Fruit fly (Drosophila melanogaster) whole organism, prepupa: ENCODE measurements around the gene CG17292.
A peak's percentile ranks its signal among the peaks of the same experiment; 100 is the strongest.

Source experiments
- Blimp-1 ChIP-seq: fragments of 200-800 bp; sonication (Bioruptor generic); optimal IDR thresholded peaks from 3 replicates; lab custom pipeline; 2017; ENCODE audit warnings: missing biosample characterization, missing genetic modification characterization, mild to moderate bottlenecking, moderate library complexity, missing genetic modification reagents
- CG10631 ChIP-seq: fragments of 200-800 bp; sonication (Bioruptor generic); optimal IDR thresholded peaks from 2 replicates; lab custom pipeline; 2016; ENCODE audit warnings: missing biosample characterization, missing genetic modification characterization
- CG11294 ChIP-seq: fragments of 200-800 bp; sonication (Bioruptor generic); IDR thresholded peaks from 2 replicates; pipeline ENCODE4 v1.3.6; 2022; ENCODE audit warnings: missing biosample characterization, missing genetic modification characterization
- CG11762 ChIP-seq: fragments of 200-800 bp; sonication (Bioruptor generic); optimal IDR thresholded peaks from 3 replicates; lab custom pipeline; 2016; ENCODE audit warnings: missing biosample characterization, missing genetic modification characterization; ENCODE audit not compliant: insufficient read depth
- CG6854 ChIP-seq: fragments of 200-800 bp; sonication (Bioruptor generic); optimal IDR thresholded peaks from 2 replicates; lab custom pipeline; 2017; ENCODE audit warnings: missing biosample characterization, mild to moderate bottlenecking, missing genetic modification characterization
- CG7368 ChIP-seq: fragments of 200-800 bp; sonication (Bioruptor generic); optimal IDR thresholded peaks from 3 replicates; lab custom pipeline; 2016; ENCODE audit warnings: missing biosample characterization, missing genetic modification characterization
- Smox ChIP-seq: fragments of 200-800 bp; sonication (Bioruptor generic); optimal IDR thresholded peaks from 3 replicates; lab custom pipeline; 2016; ENCODE audit warnings: missing biosample characterization, missing genetic modification characterization
- acj6 ChIP-seq: fragments of 200-800 bp; sonication (Bioruptor generic); optimal IDR thresholded peaks from 3 replicates; lab custom pipeline; 2016; ENCODE audit warnings: missing biosample characterization, missing genetic modification characterization
- cyc ChIP-seq: fragments of 200-800 bp; sonication (Bioruptor generic); optimal IDR thresholded peaks from 3 replicates; lab custom pipeline; 2016; ENCODE audit warnings: missing biosample characterization, missing genetic modification characterization
- eg ChIP-seq: fragments of 200-800 bp; sonication (Bioruptor generic); IDR thresholded peaks from 3 replicates; pipeline ENCODE4 v1.3.6; 2022; ENCODE audit warnings: missing biosample characterization, missing genetic modification characterization
- fd59A ChIP-seq: fragments of 200-800 bp; sonication (Bioruptor generic); optimal IDR thresholded peaks from 2 replicates; lab custom pipeline; 2017; ENCODE audit warnings: missing biosample characterization, mild to moderate bottlenecking, missing genetic modification characterization, missing genetic modification reagents
- fkh ChIP-seq: fragments of 200-800 bp; sonication (Bioruptor generic); optimal IDR thresholded peaks from 3 replicates; lab custom pipeline; 2017; ENCODE audit warnings: missing biosample characterization, mild to moderate bottlenecking, missing genetic modification characterization, moderate library complexity
- net ChIP-seq: fragments of 200-800 bp; sonication (Bioruptor generic); optimal IDR thresholded peaks from 3 replicates; lab custom pipeline; 2016; ENCODE audit warnings: missing biosample characterization, missing genetic modification characterization
- ss ChIP-seq, 2 experiments: fragments of 200-800 bp; sonication (Bioruptor generic); optimal IDR thresholded peaks; 2 replicates in 1 of 2; 3 replicates in 1 of 2; lab custom pipeline; 2017 to 2018; ENCODE audit warnings: mild to moderate bottlenecking in 2 of 2, missing biosample characterization in 2 of 2, missing genetic modification characterization in 2 of 2, moderate library complexity in 1 of 2
- svp ChIP-seq: fragments of 200-800 bp; sonication (Bioruptor generic); peaks from one replicate; lab custom pipeline; 2016; ENCODE audit warnings: missing biosample characterization, missing genetic modification characterization

The CG17292 gene

DNA sequence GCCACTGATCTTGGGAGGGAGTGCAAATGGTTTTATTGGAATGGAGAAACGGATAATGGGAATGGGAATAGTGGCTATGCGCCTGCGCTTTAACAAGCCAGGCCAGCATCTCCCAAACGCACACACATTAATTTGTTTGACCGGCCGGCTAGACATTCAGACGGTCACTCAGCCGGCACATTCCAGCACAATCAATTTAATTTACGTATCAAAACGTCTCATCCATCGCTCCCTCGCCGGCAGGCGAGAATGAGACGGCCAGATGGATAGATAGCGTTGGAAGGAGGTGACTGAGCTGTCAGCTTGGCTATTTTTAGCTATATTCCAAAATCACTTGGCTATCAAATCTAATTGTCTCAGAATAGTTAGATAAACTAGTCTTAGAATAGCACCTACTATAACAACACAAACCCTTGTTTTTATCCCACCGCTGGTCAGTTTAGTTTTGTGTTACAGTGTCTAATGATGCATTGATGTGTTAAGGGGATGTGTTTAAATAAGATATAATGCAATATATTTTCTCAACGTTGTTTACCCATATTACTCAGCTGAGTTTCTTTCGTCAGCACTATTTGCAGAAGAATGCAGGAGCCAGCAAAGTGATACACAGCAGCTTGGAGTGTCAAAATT lies 53.3 kb downstream of the CG17292 start (continued):
- TF ChIP-seq fd59A (GFP tag; lab: Kevin White, UChicago) (no peak), eg (GFP tag; lab: Robert Waterston, UW) (no peak), CG10631 (GFP tag; lab: Kevin White, UChicago) (peak; percentile 24), cyc (GFP tag; lab: Kevin White, UChicago) (no peak), Smox (GFP tag; lab: Kevin White, UChicago) (no peak), net (GFP tag; lab: Kevin White, UChicago) (no peak), CG11294 (GFP tag; lab: Robert Waterston, UW) (no peak), svp (GFP tag; lab: Kevin White, UChicago) (peak; percentile 53), Blimp-1 (no peak), CG11762 (GFP tag; lab: Kevin White, UChicago) (no peak), CG7368 (GFP tag; lab: Kevin White, UChicago) (no peak), fkh (GFP tag; lab: Kevin White, UChicago) (peak; percentile 23), acj6 (GFP tag; lab: Kevin White, UChicago) (peak; percentile 6), ss (GFP tag; optimal IDR thresholded peaks at IDR 0.05; lab: Kevin White, UChicago) (peak in 1 of 2 experiments; percentile 33), CG6854 (GFP tag; lab: Kevin White, UChicago) (no peak)
